Worm (Caenorhabditis elegans): ENCODE measurements around the gene C25F9.13.

- TF ChIP-seq sox-4 (tag; optimal IDR thresholded peaks at IDR 0.05) (no peak), hlh-30 (tag; optimal IDR thresholded peaks at IDR 0.05; ENCODE audit: insufficient read depth) (no peak), fkh-10 (GFP tag; optimal IDR thresholded peaks at IDR 0.05) (no peak), ama-1 (optimal IDR thresholded peaks at IDR 0.05) (no peak), zip-5 (tag; optimal IDR thresholded peaks at IDR 0.05) (no peak), pat-9 (tag; optimal IDR thresholded peaks at IDR 0.05) (no peak), ceh-48 (tag; optimal IDR thresholded peaks at IDR 0.05) (no peak), mec-3 (tag; optimal IDR thresholded peaks at IDR 0.05; ENCODE audit: borderline replicate concordance) (no peak)
Observed at ce11 chrV:19396576-19397313, 2.0 kb downstream of the C25F9.13 start.
